Worm (Caenorhabditis elegans): Measurements from ENCODE around the gene T25B9.9.

The T25B9.9 gene

DNA sequence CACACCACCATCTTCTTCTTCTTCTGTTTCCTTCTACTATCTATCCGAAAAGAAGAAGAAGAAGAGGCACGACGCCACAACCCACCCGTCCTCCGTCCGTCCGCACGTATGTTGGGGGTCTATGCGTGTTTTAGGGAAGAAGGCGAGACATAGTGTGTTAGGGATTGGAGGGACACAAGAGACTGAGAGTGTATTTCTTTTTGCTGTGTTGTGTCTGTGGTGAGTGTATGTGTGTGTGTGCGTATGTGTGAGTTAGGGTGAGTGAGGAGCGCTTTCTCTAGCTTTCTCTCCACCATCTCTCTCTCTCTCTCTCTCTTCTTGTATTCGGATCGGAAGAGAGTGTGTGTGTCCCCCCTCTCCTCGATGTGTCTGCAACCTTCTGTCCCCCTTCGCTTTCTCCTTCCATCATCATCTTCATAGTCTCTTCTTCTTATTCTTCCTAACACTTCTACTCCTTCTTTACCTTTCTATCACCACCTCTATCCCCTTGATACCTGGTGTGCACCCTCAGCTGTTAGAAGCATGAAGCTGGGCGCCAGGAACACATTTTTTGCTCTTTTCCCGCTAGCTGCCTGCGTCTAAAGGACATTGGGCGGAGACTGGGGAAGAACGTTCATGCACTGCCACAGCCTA lies 52.3 kb downstream of the T25B9.9 start (continued):
- peak; percentile 67 for TF ChIP-seq nhr-90 (tag; optimal IDR thresholded peaks at IDR 0.05; ENCODE audit: poor library complexity)
- TF ChIP-seq hlh-17 (GFP tag; optimal IDR thresholded peaks at IDR 0.05; ENCODE audit: borderline replicate concordance), result no peak
- TF ChIP-seq lin-14 (GFP tag; optimal IDR thresholded peaks at IDR 0.05), result peak; percentile 93
- peak; percentile 12 for TF ChIP-seq nhr-11 (tag; optimal IDR thresholded peaks at IDR 0.05)
- TF ChIP-seq efl-3 (GFP tag; optimal IDR thresholded peaks at IDR 0.05), result no peak
- TF ChIP-seq unc-86 (tag; optimal IDR thresholded peaks at IDR 0.05), result peak; percentile 84
- no peak for TF ChIP-seq hpl-2 (GFP tag; optimal IDR thresholded peaks at IDR 0.05)
- peak; percentile 83 for TF ChIP-seq lin-13 (GFP tag; optimal IDR thresholded peaks at IDR 0.05)
- peak; percentile 88 for TF ChIP-seq nhr-77 (tag; optimal IDR thresholded peaks at IDR 0.05)
- peak; percentile 86 for TF ChIP-seq fkh-8 (tag; optimal IDR thresholded peaks at IDR 0.05)
- no peak for TF ChIP-seq vab-15 (tag; optimal IDR thresholded peaks at IDR 0.05)
- peak; percentile 20 for TF ChIP-seq sup-37 (GFP tag; optimal IDR thresholded peaks at IDR 0.05)
- TF ChIP-seq lin-15B (tag; optimal IDR thresholded peaks at IDR 0.05), result no peak
- no peak for TF ChIP-seq unc-30 (tag; optimal IDR thresholded peaks at IDR 0.05)
- TF ChIP-seq unc-62 (GFP tag; optimal IDR thresholded peaks at IDR 0.05), result no peak
- TF ChIP-seq fkh-4 (tag; optimal IDR thresholded peaks at IDR 0.05; ENCODE audit: borderline replicate concordance), result no peak
- TF ChIP-seq elt-2 (tag; optimal IDR thresholded peaks at IDR 0.05), result no peak
- peak; percentile 88 for TF ChIP-seq nhr-71 (tag; optimal IDR thresholded peaks at IDR 0.05)
- TF ChIP-seq ama-1 (optimal IDR thresholded peaks at IDR 0.05), result no peak
- TF ChIP-seq zip-4 (GFP tag; optimal IDR thresholded peaks at IDR 0.05), result no peak
- no peak for TF ChIP-seq nhr-84 (tag; optimal IDR thresholded peaks at IDR 0.05)
- no peak for TF ChIP-seq ceh-90 (tag; optimal IDR thresholded peaks at IDR 0.05)
- TF ChIP-seq C16A3.4 (tag; optimal IDR thresholded peaks at IDR 0.05), result peak; percentile 94
- peak; percentile 70 for TF ChIP-seq nhr-19 (GFP tag; conservative IDR thresholded peaks at IDR 0.05)
- TF ChIP-seq lsy-2 (tag; optimal IDR thresholded peaks at IDR 0.05), result peak; percentile 70 to 93
- TF ChIP-seq nhr-76 (tag; optimal IDR thresholded peaks at IDR 0.05), result no peak
- TF ChIP-seq sox-4 (tag; optimal IDR thresholded peaks at IDR 0.05), result no peak
- no peak for TF ChIP-seq nhr-28 (tag; optimal IDR thresholded peaks at IDR 0.05)
- peak; percentile 67 for TF ChIP-seq zag-1 (tag; optimal IDR thresholded peaks at IDR 0.05)
- TF ChIP-seq mab-9 (GFP tag; IDR thresholded peaks at IDR 0.05), result no peak
- peak; percentile 79 for TF ChIP-seq unc-130 (tag; optimal IDR thresholded peaks at IDR 0.05)
- TF ChIP-seq ceh-88 (GFP tag; IDR thresholded peaks at IDR 0.05), result peak; percentile 66
- TF ChIP-seq fos-1 (tag; optimal IDR thresholded peaks at IDR 0.05), result peak; percentile 86
- TF ChIP-seq egl-27 (tag; optimal IDR thresholded peaks at IDR 0.05), result peak; percentile 24 to 53
- peak; percentile 84 for TF ChIP-seq swsn-7 (tag; optimal IDR thresholded peaks at IDR 0.05)
- no peak for TF ChIP-seq ets-5 (GFP tag; IDR thresholded peaks at IDR 0.05)
- peak; percentile 39 for TF ChIP-seq isw-1 (GFP tag; IDR thresholded peaks at IDR 0.05)
- TF ChIP-seq dsc-1 (tag; optimal IDR thresholded peaks at IDR 0.05), result peak; percentile 16
- no peak for TF ChIP-seq ceh-63 (GFP tag; optimal IDR thresholded peaks at IDR 0.05)
- peak; percentile 32 for TF ChIP-seq aha-1 (tag; optimal IDR thresholded peaks at IDR 0.05)
- TF ChIP-seq skn-1 (tag; optimal IDR thresholded peaks at IDR 0.05), result peak; percentile 62
- TF ChIP-seq aly-2 (tag; optimal IDR thresholded peaks at IDR 0.05), result peak; percentile 12

DNA sequence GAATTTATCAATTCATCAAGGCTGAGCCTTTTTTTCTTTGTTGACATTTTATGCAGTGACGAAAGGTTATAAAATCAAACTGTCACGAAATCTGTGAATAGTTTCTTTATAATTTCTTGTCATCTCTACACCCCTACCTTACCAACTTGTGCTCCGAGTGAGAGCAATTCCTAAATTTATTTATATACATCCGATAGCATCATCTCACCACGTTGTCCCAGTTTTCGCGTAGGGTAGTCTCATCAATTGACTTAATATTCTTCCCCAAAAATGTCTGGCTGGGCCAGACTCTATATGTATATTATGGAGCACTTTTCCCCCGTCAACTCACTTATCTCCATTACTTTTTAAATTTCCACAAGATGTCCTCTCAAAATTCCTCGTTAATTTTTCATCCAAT lies 55.9 kb downstream of the T25B9.9 start:
- TF ChIP-seq C34B4.2 (tag; optimal IDR thresholded peaks at IDR 0.05) (no peak), swsn-7 (tag; optimal IDR thresholded peaks at IDR 0.05) (no peak), unc-98 (GFP tag; IDR thresholded peaks at IDR 0.05) (no peak), isw-1 (GFP tag; IDR thresholded peaks at IDR 0.05) (no peak), lir-3 (tag; optimal IDR thresholded peaks at IDR 0.05; ENCODE audit: poor library complexity) (no peak), egl-27 (tag; optimal IDR thresholded peaks at IDR 0.05) (no peak), mdl-1 (tag; optimal IDR thresholded peaks at IDR 0.05) (no peak), hlh-4 (tag; optimal IDR thresholded peaks at IDR 0.05) (no peak), pag-3 (tag; optimal IDR thresholded peaks at IDR 0.05; ENCODE audit: borderline replicate concordance, insufficient read depth) (no peak), nhr-90 (tag; optimal IDR thresholded peaks at IDR 0.05; ENCODE audit: poor library complexity) (no peak), elt-3 (tag; optimal IDR thresholded peaks at IDR 0.05) (no peak)
